Fruit fly (Drosophila melanogaster): ENCODE results near the gene Eip93F.

DNA sequence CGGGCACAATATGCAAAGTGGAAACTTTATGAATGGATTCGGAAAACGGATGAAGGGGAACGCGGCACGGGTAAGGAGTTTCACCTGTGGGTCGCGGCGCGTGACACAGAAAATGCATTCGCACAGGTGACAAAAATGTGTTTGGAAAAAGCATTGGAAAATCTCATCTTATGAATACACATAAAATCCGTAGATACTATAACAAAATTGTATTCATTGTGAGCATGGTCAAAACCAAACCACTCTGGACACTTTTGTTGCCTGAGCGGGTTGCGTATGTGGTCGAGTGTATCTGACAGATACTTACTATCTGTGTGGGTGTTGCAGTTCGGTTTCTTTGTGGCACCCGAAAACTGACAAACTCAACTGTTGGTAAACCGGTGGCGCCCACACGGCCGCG lies 90.6 kb downstream of the Eip93F start:
- TF ChIP-seq Ets98B (GFP tag; IDR thresholded peaks at IDR 0.05) (peak; percentile 90), gl (tag; optimal IDR thresholded peaks at IDR 0.05) (no peak), D1 (tag; optimal IDR thresholded peaks at IDR 0.05) (no peak), CG10348 (GFP tag; IDR thresholded peaks at IDR 0.05) (no peak), CG12605 (GFP tag; IDR thresholded peaks at IDR 0.05) (peak; percentile 85), CG17806 (tag; optimal IDR thresholded peaks at IDR 0.05) (peak; percentile 37), Snoo (tag; optimal IDR thresholded peaks at IDR 0.05) (peak; percentile 57), CG9948 (tag; optimal IDR thresholded peaks at IDR 0.05) (peak; percentile 31), CG32121 (GFP tag; IDR thresholded peaks at IDR 0.05) (peak; percentile 90), Pif1A (GFP tag; optimal IDR thresholded peaks at IDR 0.05) (no peak), fd96Ca (GFP tag; IDR thresholded peaks at IDR 0.05) (peak; percentile 89)

All from whole organism, pupa.